Worm (Caenorhabditis elegans) whole organism, L4 larva: ENCODE data around the gene swsn-6.
A peak's percentile ranks its signal among the peaks of the same experiment; 100 is the strongest.

Source experiments
- F10B5.3 ChIP-seq: sonication (generic microtip); optimal IDR thresholded peaks from 2 replicates; lab custom pipeline; 2016; ENCODE audit warnings: mild to moderate bottlenecking, missing genetic modification characterization, missing compliant biosample characterization
- F26F4.8 ChIP-seq: fragments of 200-800 bp; sonication (Bioruptor generic); conservative IDR thresholded peaks from 2 replicates; pipeline ENCODE4 v1.3.6; 2022; ENCODE audit warnings: missing genetic modification characterization, missing compliant biosample characterization
- F37D6.2 ChIP-seq: sonication (generic microtip); optimal IDR thresholded peaks from 2 replicates; lab custom pipeline; 2016; ENCODE audit warnings: mild to moderate bottlenecking, missing genetic modification characterization, missing compliant biosample characterization
- F44E2.7 ChIP-seq: fragments of 200-800 bp; sonication (Bioruptor generic); IDR thresholded peaks from 2 replicates; pipeline ENCODE4 v2.1.2; 2022; ENCODE audit warnings: missing genetic modification characterization, missing compliant biosample characterization
- T20F7.1 ChIP-seq: fragments of 200-800 bp; sonication (Bioruptor generic); optimal IDR thresholded peaks from 2 replicates; lab custom pipeline; 2018; ENCODE audit warnings: mild to moderate bottlenecking, missing genetic modification characterization, missing compliant biosample characterization
- Y48G9A.11 ChIP-seq: fragments of 200-800 bp; sonication (Bioruptor generic); IDR thresholded peaks from 2 replicates; pipeline ENCODE4 v1.3.6; 2022; ENCODE audit warnings: missing genetic modification reagents, missing genetic modification characterization, missing compliant biosample characterization
- ZK337.2 ChIP-seq: fragments of 200-800 bp; sonication (Bioruptor generic); IDR thresholded peaks from 2 replicates; pipeline ENCODE4 v1.3.6; 2022; ENCODE audit warnings: missing genetic modification reagents, missing genetic modification characterization, missing compliant biosample characterization
- ama-1 ChIP-seq: fragments of 150-350 bp; optimal IDR thresholded peaks from 2 replicates; lab custom pipeline; 2014; ENCODE audit warnings: inconsistent platforms, mixed read lengths
- ceh-28 ChIP-seq: fragments of 150-350 bp; optimal IDR thresholded peaks from 2 replicates; lab custom pipeline; 2014; ENCODE audit warnings: missing biosample characterization, missing genetic modification reagents, missing genetic modification characterization
- ceh-44 ChIP-seq: fragments of 200-800 bp; sonication (Bioruptor generic); IDR thresholded peaks from 2 replicates; pipeline ENCODE4 v1.3.6; 2022; ENCODE audit warnings: missing genetic modification reagents, missing genetic modification characterization, missing compliant biosample characterization
- ceh-82 ChIP-seq: sonication (generic microtip); optimal IDR thresholded peaks from 2 replicates; lab custom pipeline; 2017; ENCODE audit warnings: missing biosample characterization, missing genetic modification characterization
- daf-12 ChIP-seq: fragments of 150-350 bp; optimal IDR thresholded peaks from 2 replicates; lab custom pipeline; 2014; ENCODE audit warnings: missing biosample characterization, missing genetic modification reagents, missing genetic modification characterization
- daf-16 ChIP-seq, 3 experiments: sonication (generic microtip); optimal IDR thresholded peaks; 2 replicates each; lab custom pipeline; 2016 to 2017; ENCODE audit warnings: missing genetic modification characterization in 3 of 3, missing genetic modification reagents in 3 of 3, mild to moderate bottlenecking in 2 of 3, missing compliant biosample characterization in 2 of 3, missing biosample characterization in 1 of 3, moderate library complexity in 1 of 3
- daf-19 ChIP-seq: fragments of 200-800 bp; sonication (Bioruptor generic); conservative IDR thresholded peaks from 2 replicates; pipeline ENCODE4 v1.3.6; 2022; ENCODE audit warnings: missing genetic modification characterization, missing compliant biosample characterization
- dmd-6 ChIP-seq: fragments of 200-800 bp; sonication (Bioruptor generic); IDR thresholded peaks from 2 replicates; pipeline ENCODE4 v1.3.6; 2022; ENCODE audit warnings: missing genetic modification reagents, missing genetic modification characterization, missing compliant biosample characterization
- duxl-1 ChIP-seq: sonication (generic microtip); optimal IDR thresholded peaks from 2 replicates; lab custom pipeline; 2016; ENCODE audit warnings: mild to moderate bottlenecking, missing genetic modification characterization, moderate library complexity, missing compliant biosample characterization; ENCODE audit not compliant: poor library complexity
- dve-1 ChIP-seq: sonication (generic microtip); optimal IDR thresholded peaks from 2 replicates; lab custom pipeline; 2017; ENCODE audit warnings: antibody characterized with exemption, mild to moderate bottlenecking, missing genetic modification characterization, missing compliant biosample characterization; ENCODE audit not compliant: insufficient read depth
- egl-27 ChIP-seq: sonication (generic microtip); optimal IDR thresholded peaks from 3 replicates; lab custom pipeline; 2017; ENCODE audit warnings: missing biosample characterization, missing genetic modification reagents, missing genetic modification characterization
- fos-1 ChIP-seq: fragments of 150-350 bp; optimal IDR thresholded peaks from 2 replicates; lab custom pipeline; 2014; ENCODE audit warnings: missing biosample characterization, missing genetic modification characterization
- hif-1 ChIP-seq, 2 experiments: sonication (generic microtip); optimal IDR thresholded peaks; 2 replicates each; lab custom pipeline; 2016 to 2017; ENCODE audit warnings: missing compliant biosample characterization in 2 of 2, missing genetic modification characterization in 2 of 2, missing genetic modification reagents in 2 of 2, missing genotype in 2 of 2, mild to moderate bottlenecking in 1 of 2
- hlh-11 ChIP-seq: fragments of 200-800 bp; sonication (Bioruptor generic); optimal IDR thresholded peaks from 2 replicates; lab custom pipeline; 2018; ENCODE audit warnings: mild to moderate bottlenecking, missing genetic modification characterization, missing compliant biosample characterization
- hlh-30 ChIP-seq: sonication (generic microtip); optimal IDR thresholded peaks from 2 replicates; lab custom pipeline; 2017; ENCODE audit warnings: antibody characterized with exemption, mild to moderate bottlenecking, missing genetic modification characterization, missing compliant biosample characterization; ENCODE audit not compliant: insufficient read depth
- hmg-1.1 ChIP-seq: fragments of 200-800 bp; sonication (Bioruptor generic); IDR thresholded peaks from 2 replicates; pipeline ENCODE4 v1.3.6; 2022; ENCODE audit warnings: missing genetic modification reagents, missing genetic modification characterization, missing compliant biosample characterization
- lin-29 ChIP-seq: fragments of 200-800 bp; sonication (Bioruptor generic); IDR thresholded peaks from 2 replicates; pipeline ENCODE4 v1.3.6; 2022; ENCODE audit warnings: missing genetic modification reagents, missing genetic modification characterization, missing compliant biosample characterization
- lin-38 ChIP-seq: fragments of 200-800 bp; sonication (Bioruptor generic); IDR thresholded peaks from 2 replicates; pipeline ENCODE4 v1.3.6; 2022; ENCODE audit warnings: missing genetic modification reagents, missing genetic modification characterization, missing compliant biosample characterization
- lin-39 ChIP-seq: fragments of 150-350 bp; optimal IDR thresholded peaks from 2 replicates; lab custom pipeline; 2014; ENCODE audit warnings: missing biosample characterization, missing genetic modification reagents, missing genetic modification characterization
- lir-3 ChIP-seq: sonication (generic microtip); optimal IDR thresholded peaks from 2 replicates; lab custom pipeline; 2016; ENCODE audit warnings: mild to moderate bottlenecking, missing genetic modification characterization, missing compliant biosample characterization
- mdt-29 ChIP-seq: fragments of 200-800 bp; sonication (Bioruptor generic); IDR thresholded peaks from 2 replicates; pipeline ENCODE4 v1.3.6; 2022; ENCODE audit warnings: missing genetic modification reagents, missing genetic modification characterization, missing compliant biosample characterization
- mep-1 ChIP-seq: fragments of 150-350 bp; sonication (generic microtip); optimal IDR thresholded peaks from 3 replicates; lab custom pipeline; 2014; ENCODE audit warnings: missing biosample characterization, missing genetic modification characterization
- mes-2 ChIP-seq: sonication (generic microtip); optimal IDR thresholded peaks from 2 replicates; lab custom pipeline; 2016; ENCODE audit warnings: missing genotype, mild to moderate bottlenecking, missing genetic modification characterization, missing compliant biosample characterization; ENCODE audit not compliant: poor library complexity, severe bottlenecking
- nhr-25 ChIP-seq: sonication (generic microtip); optimal IDR thresholded peaks from 2 replicates; lab custom pipeline; 2017; ENCODE audit warnings: missing genetic modification characterization, mild to moderate bottlenecking, missing compliant biosample characterization, antibody characterized with exemption, moderate library complexity, borderline replicate concordance; ENCODE audit not compliant: insufficient read depth
- nhr-28 ChIP-seq: fragments of 150-350 bp; optimal IDR thresholded peaks from 2 replicates; lab custom pipeline; 2014; ENCODE audit warnings: missing biosample characterization, missing genetic modification characterization
- nhr-41 ChIP-seq: fragments of 200-800 bp; sonication (Bioruptor generic); IDR thresholded peaks from 2 replicates; pipeline ENCODE4 v1.3.6; 2022; ENCODE audit warnings: missing genetic modification reagents, missing genetic modification characterization, missing compliant biosample characterization
- nhr-42 ChIP-seq: fragments of 200-800 bp; sonication (Bioruptor generic); IDR thresholded peaks from 2 replicates; pipeline ENCODE4 v1.3.6; 2022; ENCODE audit warnings: missing genetic modification characterization, missing compliant biosample characterization
- nhr-76 ChIP-seq: fragments of 150-350 bp; optimal IDR thresholded peaks from 2 replicates; lab custom pipeline; 2014; ENCODE audit warnings: missing biosample characterization, missing genetic modification characterization
- nhr-77 ChIP-seq: fragments of 150-350 bp; optimal IDR thresholded peaks from 2 replicates; lab custom pipeline; 2014; ENCODE audit warnings: missing biosample characterization, missing genetic modification characterization
- pha-4 ChIP-seq, 2 experiments: fragments of 150-350 bp in 1 of 2; fragments of 200-800 bp in 1 of 2; sonication (Bioruptor generic) in 1 of 2; IDR thresholded peaks in 1 of 2; optimal IDR thresholded peaks in 1 of 2; 2 replicates each; pipeline versions ENCODE4 v1.3.6 to Lab custom; 2014 to 2022; ENCODE audit warnings: missing genetic modification characterization in 2 of 2, missing genetic modification reagents in 2 of 2, missing biosample characterization in 1 of 2, missing compliant biosample characterization in 1 of 2
- pqm-1 ChIP-seq: sonication (generic microtip); optimal IDR thresholded peaks from 2 replicates; lab custom pipeline; 2017; ENCODE audit warnings: missing biosample characterization, missing genetic modification characterization
- sdz-12 ChIP-seq: fragments of 200-800 bp; sonication (Bioruptor generic); optimal IDR thresholded peaks from 2 replicates; lab custom pipeline; 2018; ENCODE audit warnings: mild to moderate bottlenecking, missing genetic modification characterization, missing compliant biosample characterization
- skn-1 ChIP-seq: fragments of 150-350 bp; optimal IDR thresholded peaks from 2 replicates; lab custom pipeline; 2014; ENCODE audit warnings: missing biosample characterization, missing genetic modification characterization
- snpc-1.2 ChIP-seq: fragments of 200-800 bp; sonication (Bioruptor generic); IDR thresholded peaks from 2 replicates; pipeline ENCODE4 v1.3.6; 2022; ENCODE audit warnings: missing genetic modification reagents, missing genetic modification characterization, missing compliant biosample characterization
- unc-130 ChIP-seq: sonication (generic microtip); optimal IDR thresholded peaks from 2 replicates; lab custom pipeline; 2016; ENCODE audit warnings: missing genetic modification reagents, missing genetic modification characterization, missing compliant biosample characterization
- zfp-3 ChIP-seq: fragments of 200-800 bp; sonication (Bioruptor generic); conservative IDR thresholded peaks from 2 replicates; pipeline ENCODE4 v1.3.6; 2022; ENCODE audit warnings: missing genetic modification reagents, missing genetic modification characterization, missing compliant biosample characterization

swsn-6 gene

DNA sequence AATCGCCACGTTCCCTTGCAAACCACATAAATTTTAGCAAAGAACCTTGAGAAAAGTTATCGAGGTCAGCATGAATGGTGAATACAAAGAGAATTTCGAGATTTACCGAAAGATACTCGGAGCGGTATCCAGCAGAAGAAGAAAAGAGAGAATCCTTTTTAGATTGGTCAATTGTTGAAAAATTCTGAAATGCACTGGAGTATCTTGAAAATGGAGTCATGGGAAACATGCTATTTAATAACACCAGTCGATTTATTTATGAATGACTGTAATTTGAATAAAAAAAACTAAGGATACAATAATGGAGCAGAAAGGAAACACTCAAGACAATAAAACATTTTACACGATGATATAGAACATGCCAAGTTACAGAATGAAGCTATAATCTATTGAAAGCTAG lies 4.9 kb upstream of the swsn-6 start (continued):
- TF ChIP-seq lin-29 (no peak), F10B5.3 (no peak), dmd-6 (GFP tag; lab: Robert Waterston, UW) (no peak), Y48G9A.11 (GFP tag; lab: Robert Waterston, UW) (peak; percentile 42; the same call in 1 of the 2 replicates), T20F7.1 (GFP tag; lab: Kevin White, UChicago) (no peak)

DNA sequence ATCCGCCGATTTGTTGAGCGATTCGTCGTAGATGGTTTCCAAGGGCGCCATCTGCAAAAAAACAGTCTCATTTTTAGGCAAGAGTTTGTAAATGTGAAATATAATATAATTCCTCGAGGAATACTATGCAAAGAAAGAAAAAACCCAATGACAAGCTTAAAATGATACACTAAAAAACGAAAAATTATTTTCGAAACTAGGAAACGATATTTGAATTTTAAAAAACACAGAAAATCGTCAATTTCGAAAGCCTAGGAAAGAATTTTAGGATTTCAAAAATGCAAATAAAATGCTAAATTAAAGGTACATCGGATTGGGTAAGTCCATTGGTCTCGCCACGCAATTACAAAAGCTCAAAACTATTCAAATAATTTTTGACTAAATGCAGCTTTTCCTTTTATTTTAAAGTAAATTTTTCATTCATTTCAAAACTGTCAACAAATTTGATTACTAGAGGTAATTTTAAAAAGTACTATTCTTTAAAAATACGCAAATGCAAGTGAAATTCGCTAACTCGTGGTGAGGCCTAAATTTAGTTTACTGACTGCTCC lies 3.3 kb upstream of the swsn-6 start, which contains the start of the genes htp-1 and ZK616.5:
Gene htp-1 (minus strand): TSS at position 51 of the 551 bp plus-strand sequence.
Gene ZK616.5 (plus strand): TSS at position 423 of the 551 bp plus-strand sequence.
- TF ChIP-seq snpc-1.2 (GFP tag; lab: Robert Waterston, UW), result no peak
- no peak for TF ChIP-seq daf-19 (GFP tag; lab: Robert Waterston, UW)
- no peak for TF ChIP-seq mdt-29 (GFP tag; lab: Robert Waterston, UW)
- no peak for TF ChIP-seq egl-27 (tag; lab: Kevin White, UChicago)
- no peak for TF ChIP-seq hmg-1.1 (GFP tag; lab: Robert Waterston, UW)
- TF ChIP-seq ama-1 (lab: Kevin White, UChicago), result no peak
- no peak for TF ChIP-seq F44E2.7 (GFP tag; lab: Robert Waterston, UW)

DNA sequence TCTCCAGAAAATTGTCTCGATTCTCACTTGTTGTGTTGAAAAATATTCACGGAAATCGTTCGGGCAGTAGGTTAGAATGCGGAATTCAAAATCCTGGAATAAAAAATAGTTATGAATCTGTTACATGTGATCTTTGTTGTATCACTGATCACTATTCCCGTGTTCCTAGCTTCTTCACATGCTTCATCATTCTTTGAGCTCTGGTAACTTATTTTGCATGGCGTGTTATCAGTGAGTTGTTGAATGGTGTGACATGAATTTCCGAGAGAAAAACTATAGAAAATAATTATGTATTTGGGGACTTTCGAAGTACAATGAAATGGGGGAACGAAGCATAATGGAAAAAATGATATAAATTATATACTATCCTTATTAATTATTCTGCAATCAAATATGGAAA lies 1.3 kb upstream of the swsn-6 start:
- TF ChIP-seq mes-2 (tag; lab: Kevin White, UChicago) (peak; percentile 16), mep-1 (tag; lab: Kevin White, UChicago) (peak; percentile 21), daf-16 (GFP tag; optimal IDR thresholded peaks at IDR 0.05; lab: Kevin White, UChicago) (no peak), daf-16 (tag; optimal IDR thresholded peaks at IDR 0.05; lab: Kevin White, UChicago) (peak; percentile 76), hlh-30 (tag; lab: Kevin White, UChicago) (peak; percentile 62), dmd-6 (GFP tag; lab: Robert Waterston, UW) (peak; percentile 56), unc-130 (GFP tag; lab: Kevin White, UChicago) (no peak), ama-1 (lab: Kevin White, UChicago) (peak; percentile 53), pha-4 (GFP tag; IDR thresholded peaks at IDR 0.05; lab: Robert Waterston, UW) (0 out of 2 replicates have a peak, but pooled peaks have one; percentile 17), pha-4 (tag; optimal IDR thresholded peaks at IDR 0.05; lab: Kevin White, UChicago) (no peak), nhr-77 (tag; lab: Kevin White, UChicago) (peak; percentile 22), lin-38 (GFP tag; lab: Robert Waterston, UW) (peak; percentile 34; the same call in 1 of the 2 replicates), F26F4.8 (no peak), ceh-44 (GFP tag; lab: Robert Waterston, UW) (no peak), pqm-1 (peak; percentile 22), nhr-28 (tag; lab: Kevin White, UChicago) (peak; percentile 39), ZK337.2 (GFP tag; lab: Robert Waterston, UW) (no peak), duxl-1 (peak; percentile 31), mdt-29 (GFP tag; lab: Robert Waterston, UW) (peak; percentile 63), dve-1 (tag; lab: Kevin White, UChicago) (peak; percentile 71), hlh-11 (tag; lab: Kevin White, UChicago) (peak; percentile 39)

DNA sequence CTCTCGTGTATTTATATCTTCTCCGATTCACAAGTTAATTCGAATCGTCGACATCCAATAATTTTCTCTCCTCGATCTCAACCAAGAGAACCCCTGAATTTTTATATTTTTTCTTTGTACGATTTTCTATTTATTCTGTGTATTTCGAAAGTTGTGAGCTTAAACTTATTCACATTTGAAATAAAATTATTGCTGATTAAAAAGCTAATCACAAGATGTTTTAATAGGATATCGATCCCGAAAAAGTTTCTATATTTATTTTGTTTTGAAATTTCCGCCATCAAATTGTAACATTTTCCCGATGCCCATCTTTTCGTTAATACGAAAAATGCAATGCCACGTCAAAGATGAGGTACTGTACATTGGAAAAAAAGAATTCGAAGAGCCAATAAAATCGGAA lies 1.9 kb downstream of the swsn-6 start, which contains the start of gene ZK616.3:
Gene ZK616.3 (plus strand): TSS at position 301 of the 400 bp plus-strand sequence.
- TF ChIP-seq ceh-28 (tag; lab: Kevin White, UChicago) (no peak), daf-12 (tag; lab: Kevin White, UChicago) (no peak), zfp-3 (no peak), skn-1 (no peak), nhr-76 (tag; lab: Kevin White, UChicago) (no peak), ceh-82 (tag; lab: Kevin White, UChicago) (no peak), fos-1 (tag; lab: Kevin White, UChicago) (no peak), daf-19 (GFP tag; lab: Robert Waterston, UW) (no peak), nhr-42 (GFP tag; lab: Robert Waterston, UW) (no peak), T20F7.1 (GFP tag; lab: Kevin White, UChicago) (no peak), lin-39 (tag; lab: Kevin White, UChicago) (no peak), hif-1 (tag; optimal IDR thresholded peaks at IDR 0.05; lab: Kevin White, UChicago) (no peak), nhr-41 (GFP tag; lab: Robert Waterston, UW) (no peak), F37D6.2 (tag; lab: Kevin White, UChicago) (no peak), nhr-25 (tag; lab: Kevin White, UChicago) (no peak), daf-16 (GFP tag; optimal IDR thresholded peaks at IDR 0.05; lab: Kevin White, UChicago) (no peak), daf-16 (tag; optimal IDR thresholded peaks at IDR 0.05; lab: Kevin White, UChicago) (no peak), sdz-12 (GFP tag; lab: Kevin White, UChicago) (no peak), lir-3 (tag; lab: Kevin White, UChicago) (no peak)
